Fruit fly (Drosophila melanogaster): ENCODE measurements around the gene CG14275.
A peak's percentile ranks its signal among the peaks of the same experiment; 100 is the strongest.

CG14275 gene

dm6 chr2L:8327272-8327555 lies at the start of gene CG14275:
CG14275 (plus strand) TSS chr2L:8327456.
- TF ChIP-seq CG11617 (GFP tag; optimal IDR thresholded peaks at IDR 0.05) (no peak), Hr96 (GFP tag; optimal IDR thresholded peaks at IDR 0.05) (no peak), toe (GFP tag; optimal IDR thresholded peaks at IDR 0.05) (no peak), CG14711 (tag; optimal IDR thresholded peaks at IDR 0.05) (no peak), bab1 (GFP tag; optimal IDR thresholded peaks at IDR 0.05) (no peak), CG7045 (GFP tag; optimal IDR thresholded peaks at IDR 0.05) (no peak), kay (GFP tag; ENCODE audit: borderline replicate concordance) (no peak)

- TF ChIP-seq tj (GFP tag; optimal IDR thresholded peaks at IDR 0.05) (peak; percentile 89), toe (GFP tag; optimal IDR thresholded peaks at IDR 0.05) (peak; percentile 78), ovo (GFP tag; optimal IDR thresholded peaks at IDR 0.05) (peak; percentile 76), CG5204 (GFP tag; optimal IDR thresholded peaks at IDR 0.05) (peak; percentile 89), CG11617 (GFP tag; optimal IDR thresholded peaks at IDR 0.05) (peak; percentile 96), Crg-1 (GFP tag; optimal IDR thresholded peaks at IDR 0.05) (peak; percentile 92), Clk (GFP tag; optimal IDR thresholded peaks at IDR 0.05) (peak; percentile 90), cnc (optimal IDR thresholded peaks at IDR 0.05) (no peak), CG33017 (tag; optimal IDR thresholded peaks at IDR 0.05) (peak; percentile 95), CG7045 (GFP tag; optimal IDR thresholded peaks at IDR 0.05) (peak; percentile 91), CG14711 (tag; optimal IDR thresholded peaks at IDR 0.05) (peak; percentile 95), Hr96 (GFP tag; optimal IDR thresholded peaks at IDR 0.05) (peak; percentile 77), Mnt (GFP tag; optimal IDR thresholded peaks at IDR 0.05) (peak; percentile 88), CG12768 (GFP tag; optimal IDR thresholded peaks at IDR 0.05) (peak; percentile 94), kay (GFP tag; ENCODE audit: borderline replicate concordance) (peak; percentile 97), cic (GFP tag; optimal IDR thresholded peaks at IDR 0.05) (peak; percentile 54), bab1 (GFP tag; optimal IDR thresholded peaks at IDR 0.05) (peak; percentile 98), pad (GFP tag; optimal IDR thresholded peaks at IDR 0.05) (peak; percentile 94), CG7101 (tag; optimal IDR thresholded peaks at IDR 0.05) (peak; percentile 98), CG1620 (GFP tag; optimal IDR thresholded peaks at IDR 0.05) (peak; percentile 91)
Measured at dm6 chr2L:8277561-8278201, 49.6 kb upstream of the CG14275 start.

- TF ChIP-seq Mnt (GFP tag; optimal IDR thresholded peaks at IDR 0.05), result no peak
- TF ChIP-seq CG1620 (GFP tag; optimal IDR thresholded peaks at IDR 0.05), result no peak
Measured at dm6 chr2L:8279400-8280065, 47.7 kb upstream of the CG14275 start.

dm6 chr2L:8280225-8280624 lies 47.0 kb upstream of the CG14275 start:
- TF ChIP-seq Mnt (GFP tag; optimal IDR thresholded peaks at IDR 0.05) (no peak), ovo (GFP tag; optimal IDR thresholded peaks at IDR 0.05) (no peak), pad (GFP tag; optimal IDR thresholded peaks at IDR 0.05) (no peak), cnc (optimal IDR thresholded peaks at IDR 0.05) (no peak), Hr96 (GFP tag; optimal IDR thresholded peaks at IDR 0.05) (no peak), CG33017 (tag; optimal IDR thresholded peaks at IDR 0.05) (no peak), CG5204 (GFP tag; optimal IDR thresholded peaks at IDR 0.05) (no peak)

- TF ChIP-seq toe (GFP tag; optimal IDR thresholded peaks at IDR 0.05), result no peak
- TF ChIP-seq cnc (optimal IDR thresholded peaks at IDR 0.05), result no peak
Measured at dm6 chr2L:8281872-8282271, 45.4 kb upstream of the CG14275 start.

dm6 chr2L:8284913-8285619 lies 42.2 kb upstream of the CG14275 start:
- TF ChIP-seq toe (GFP tag; optimal IDR thresholded peaks at IDR 0.05) (no peak), CG14711 (tag; optimal IDR thresholded peaks at IDR 0.05) (no peak), tj (GFP tag; optimal IDR thresholded peaks at IDR 0.05) (no peak)

dm6 chr2L:8286595-8286994 lies 40.7 kb upstream of the CG14275 start:
- no peak for TF ChIP-seq Clk (GFP tag; optimal IDR thresholded peaks at IDR 0.05)
- no peak for TF ChIP-seq Hr96 (GFP tag; optimal IDR thresholded peaks at IDR 0.05)
- TF ChIP-seq ovo (GFP tag; optimal IDR thresholded peaks at IDR 0.05), result no peak
- TF ChIP-seq CG12768 (GFP tag; optimal IDR thresholded peaks at IDR 0.05), result no peak
- TF ChIP-seq kay (GFP tag; ENCODE audit: borderline replicate concordance), result no peak
- no peak for TF ChIP-seq CG33017 (tag; optimal IDR thresholded peaks at IDR 0.05)
- TF ChIP-seq cnc (optimal IDR thresholded peaks at IDR 0.05), result no peak
- TF ChIP-seq tj (GFP tag; optimal IDR thresholded peaks at IDR 0.05), result no peak
- no peak for TF ChIP-seq CG1620 (GFP tag; optimal IDR thresholded peaks at IDR 0.05)
